Worm (Caenorhabditis elegans) whole organism, L2 larva: Measurements from ENCODE around the gene let-805.
A peak's percentile ranks its signal among the peaks of the same experiment; 100 is the strongest.

Source experiments
- F13H6.1 ChIP-seq: sonication (generic microtip); optimal IDR thresholded peaks from 2 replicates; lab custom pipeline; 2016; ENCODE audit warnings: missing genetic modification characterization, missing compliant biosample characterization
- R02D3.7 ChIP-seq: fragments of 150-350 bp; optimal IDR thresholded peaks from 2 replicates; lab custom pipeline; 2014; ENCODE audit warnings: missing biosample characterization, missing genetic modification characterization
- ZK546.5 ChIP-seq: sonication (generic microtip); optimal IDR thresholded peaks from 2 replicates; lab custom pipeline; 2017; ENCODE audit warnings: missing biosample characterization, missing genetic modification characterization
- ama-1 ChIP-seq: fragments of 150-350 bp; optimal IDR thresholded peaks from 2 replicates; lab custom pipeline; 2018; ENCODE audit warnings: inconsistent platforms
- ceh-16 ChIP-seq: fragments of 150-350 bp; optimal IDR thresholded peaks from 2 replicates; lab custom pipeline; 2014; ENCODE audit warnings: missing biosample characterization, missing genetic modification characterization
- ceh-82 ChIP-seq: fragments of 150-350 bp; optimal IDR thresholded peaks from 2 replicates; lab custom pipeline; 2014; ENCODE audit warnings: missing biosample characterization, missing genetic modification characterization
- crh-2 ChIP-seq: sonication (generic microtip); optimal IDR thresholded peaks from 2 replicates; lab custom pipeline; 2017; ENCODE audit warnings: missing biosample characterization, missing genetic modification characterization
- dmd-4 ChIP-seq: sonication (generic microtip); optimal IDR thresholded peaks from 2 replicates; lab custom pipeline; 2017; ENCODE audit warnings: missing biosample characterization, missing genetic modification characterization
- egl-27 ChIP-seq: sonication (generic microtip); optimal IDR thresholded peaks from 3 replicates; lab custom pipeline; 2017; ENCODE audit warnings: missing biosample characterization, missing genetic modification reagents, missing genetic modification characterization
- elt-1 ChIP-seq: fragments of 150-350 bp; optimal IDR thresholded peaks from 2 replicates; lab custom pipeline; 2014; ENCODE audit warnings: missing biosample characterization, missing genetic modification characterization
- elt-3 ChIP-seq: sonication (generic microtip); optimal IDR thresholded peaks from 2 replicates; lab custom pipeline; 2017; ENCODE audit warnings: missing biosample characterization, missing genetic modification characterization
- fos-1 ChIP-seq: fragments of 150-350 bp; optimal IDR thresholded peaks from 2 replicates; lab custom pipeline; 2014; ENCODE audit warnings: missing biosample characterization, missing genetic modification characterization
- gmeb-1 ChIP-seq: fragments of 150-350 bp; optimal IDR thresholded peaks from 2 replicates; lab custom pipeline; 2014; ENCODE audit warnings: missing biosample characterization, missing genetic modification characterization
- lin-13 ChIP-seq: fragments of 150-350 bp; optimal IDR thresholded peaks from 2 replicates; lab custom pipeline; 2014; ENCODE audit warnings: missing biosample characterization, missing genetic modification reagents, missing genetic modification characterization
- mbf-1 ChIP-seq: sonication (generic microtip); optimal IDR thresholded peaks from 2 replicates; lab custom pipeline; 2017; ENCODE audit warnings: missing biosample characterization, missing genetic modification characterization
- nhr-10 ChIP-seq: sonication (generic microtip); optimal IDR thresholded peaks from 2 replicates; lab custom pipeline; 2017; ENCODE audit warnings: missing biosample characterization, missing genetic modification characterization
- nhr-11 ChIP-seq: fragments of 150-350 bp; optimal IDR thresholded peaks from 2 replicates; lab custom pipeline; 2014; ENCODE audit warnings: missing biosample characterization, missing genetic modification characterization
- nhr-12 ChIP-seq: fragments of 150-350 bp; optimal IDR thresholded peaks from 2 replicates; lab custom pipeline; 2014; ENCODE audit warnings: missing biosample characterization, missing genetic modification characterization
- nhr-129 ChIP-seq: fragments of 150-350 bp; optimal IDR thresholded peaks from 2 replicates; lab custom pipeline; 2014; ENCODE audit warnings: missing biosample characterization, missing genetic modification characterization
- nhr-21 ChIP-seq: fragments of 150-350 bp; optimal IDR thresholded peaks from 2 replicates; lab custom pipeline; 2014; ENCODE audit warnings: missing biosample characterization, missing genetic modification characterization
- nhr-237 ChIP-seq: fragments of 150-350 bp; optimal IDR thresholded peaks from 2 replicates; lab custom pipeline; 2014; ENCODE audit warnings: missing biosample characterization, missing genetic modification characterization
- nhr-77 ChIP-seq: fragments of 150-350 bp; optimal IDR thresholded peaks from 2 replicates; lab custom pipeline; 2014; ENCODE audit warnings: missing biosample characterization, missing genetic modification characterization
- peb-1 ChIP-seq: fragments of 150-350 bp; optimal IDR thresholded peaks from 2 replicates; lab custom pipeline; 2014; ENCODE audit warnings: missing biosample characterization, missing genetic modification characterization
- sem-4 ChIP-seq: fragments of 150-350 bp; optimal IDR thresholded peaks from 2 replicates; lab custom pipeline; 2014; ENCODE audit warnings: missing biosample characterization, missing genetic modification reagents, missing genetic modification characterization
- skn-1 ChIP-seq: sonication (generic microtip); optimal IDR thresholded peaks from 2 replicates; lab custom pipeline; 2017; ENCODE audit warnings: missing biosample characterization, missing genetic modification characterization
- sma-3 ChIP-seq: sonication (generic microtip); optimal IDR thresholded peaks from 2 replicates; lab custom pipeline; 2016; ENCODE audit warnings: missing genetic modification reagents, missing genetic modification characterization, missing compliant biosample characterization
- sma-9 ChIP-seq, 2 experiments: fragments of 150-350 bp in 1 of 2; sonication (generic microtip) in 1 of 2; optimal IDR thresholded peaks; 2 replicates each; lab custom pipeline; 2014 to 2016; ENCODE audit warnings: missing genetic modification characterization in 2 of 2, mild to moderate bottlenecking in 1 of 2, missing biosample characterization in 1 of 2, missing compliant biosample characterization in 1 of 2, missing genetic modification reagents in 1 of 2, moderate library complexity in 1 of 2
- snpc-4 ChIP-seq: fragments of 150-350 bp; optimal IDR thresholded peaks from 2 replicates; lab custom pipeline; 2014; ENCODE audit warnings: missing biosample characterization, missing genetic modification characterization
- unc-39 ChIP-seq: fragments of 150-350 bp; optimal IDR thresholded peaks from 2 replicates; lab custom pipeline; 2014; ENCODE audit warnings: missing biosample characterization, missing genetic modification characterization
- unc-55 ChIP-seq: fragments of 150-350 bp; sonication (generic microtip); optimal IDR thresholded peaks from 3 replicates; lab custom pipeline; 2014; ENCODE audit warnings: missing biosample characterization, missing genetic modification reagents, missing genetic modification characterization
- unc-62 ChIP-seq: fragments of 150-350 bp; optimal IDR thresholded peaks from 2 replicates; lab custom pipeline; 2014; ENCODE audit warnings: missing biosample characterization, missing genetic modification reagents, missing genetic modification characterization
- ztf-1 ChIP-seq: fragments of 200-800 bp; sonication (Bioruptor generic); conservative IDR thresholded peaks from 2 replicates; pipeline ENCODE4 v1.3.6; 2022; ENCODE audit warnings: missing genetic modification characterization, missing compliant biosample characterization
- ztf-11 ChIP-seq: sonication (generic microtip); optimal IDR thresholded peaks from 2 replicates; lab custom pipeline; 2017; ENCODE audit warnings: missing biosample characterization, missing genetic modification characterization

Gene let-805

ce11 chrIII:2652704-2653566 lies 4.9 kb upstream of the let-805 start:
- TF ChIP-seq F13H6.1 (tag; lab: Kevin White, UChicago), result peak; percentile 32
- no peak for TF ChIP-seq ZK546.5
- TF ChIP-seq, all 48 proteins: peak for 1

ce11 chrIII:2656168-2656567 lies 1.7 kb upstream of the let-805 start:
- TF ChIP-seq elt-1 (tag; lab: Kevin White, UChicago), result no peak
- TF ChIP-seq skn-1 (tag; lab: Kevin White, UChicago), result no peak
- TF ChIP-seq peb-1, result no peak
- peak; percentile 14 for TF ChIP-seq nhr-21 (tag; lab: Kevin White, UChicago)
- TF ChIP-seq ZK546.5, result no peak
- TF ChIP-seq ztf-1 (GFP tag; lab: Robert Waterston, UW), result no peak
- no peak for TF ChIP-seq nhr-10 (tag; lab: Kevin White, UChicago)
- TF ChIP-seq nhr-77, result no peak
- no peak for TF ChIP-seq sma-9 (GFP tag; optimal IDR thresholded peaks at IDR 0.05; lab: Kevin White, UChicago)
- TF ChIP-seq sma-9 (tag; optimal IDR thresholded peaks at IDR 0.05; lab: Kevin White, UChicago), result no peak
- TF ChIP-seq sma-3 (GFP tag; lab: Kevin White, UChicago), result peak; percentile 32
- peak; percentile 20 for TF ChIP-seq fos-1
- TF ChIP-seq ztf-11 (tag; lab: Kevin White, UChicago), result no peak
- no peak for TF ChIP-seq unc-39
- TF ChIP-seq unc-62 (GFP tag; lab: Kevin White, UChicago), result no peak
- TF ChIP-seq dmd-4 (tag; lab: Kevin White, UChicago), result no peak
- no peak for TF ChIP-seq R02D3.7 (tag; lab: Kevin White, UChicago)
- TF ChIP-seq elt-3, result no peak
- no peak for TF ChIP-seq unc-55 (GFP tag; lab: Kevin White, UChicago)
- no peak for TF ChIP-seq gmeb-1 (tag; lab: Kevin White, UChicago)
- no peak for TF ChIP-seq ceh-16 (tag; lab: Kevin White, UChicago)
- no peak for TF ChIP-seq ceh-82 (tag; lab: Kevin White, UChicago)
- TF ChIP-seq, all 48 proteins: peak for 3

- TF ChIP-seq mbf-1 (tag; lab: Kevin White, UChicago) (no peak), snpc-4 (tag; lab: Kevin White, UChicago) (no peak), ceh-16 (tag; lab: Kevin White, UChicago) (no peak), ceh-82 (tag; lab: Kevin White, UChicago) (no peak), elt-3 (no peak)
Measured at ce11 chrIII:2675449-2675848, 17.6 kb downstream of the let-805 start.

- TF ChIP-seq gmeb-1 (tag; lab: Kevin White, UChicago) (peak; percentile 12), fos-1 (peak; percentile 94), crh-2 (tag; lab: Kevin White, UChicago) (no peak)
Measured at ce11 chrIII:2676097-2676496, 18.2 kb downstream of the let-805 start.

ce11 chrIII:2678017-2678416 lies 20.1 kb downstream of the let-805 start:
- TF ChIP-seq nhr-11 (tag; lab: Kevin White, UChicago) (no peak), ceh-82 (tag; lab: Kevin White, UChicago) (no peak), nhr-129 (no peak), elt-3 (no peak), lin-13 (GFP tag; lab: Kevin White, UChicago) (no peak), ZK546.5 (no peak), nhr-77 (no peak), F13H6.1 (tag; lab: Kevin White, UChicago) (no peak), nhr-12 (no peak), R02D3.7 (tag; lab: Kevin White, UChicago) (no peak), nhr-10 (tag; lab: Kevin White, UChicago) (no peak), ama-1 (no peak), unc-62 (GFP tag; lab: Kevin White, UChicago) (no peak), crh-2 (tag; lab: Kevin White, UChicago) (no peak), egl-27 (tag; lab: Kevin White, UChicago) (no peak), sem-4 (tag; lab: Kevin White, UChicago) (no peak), sma-3 (GFP tag; lab: Kevin White, UChicago) (no peak), nhr-237 (tag; lab: Kevin White, UChicago) (no peak)
